Worm (Caenorhabditis elegans) whole organism, young adult: ENCODE measurements around the gene rab-28.
A peak's percentile ranks its signal among the peaks of the same experiment; 100 is the strongest.
"Not testable (repeated sequence)": the region's sequence is repeated elsewhere in the genome, so short reads cannot be mapped to it uniquely, and the experiment has no call there.

Experiments
- B0336.3 ChIP-seq: fragments of 200-800 bp; sonication (Bioruptor generic); IDR thresholded peaks from 2 replicates; pipeline ENCODE4 v1.3.6; 2022; ENCODE audit warnings: missing genetic modification characterization, missing compliant biosample characterization
- D2030.7 ChIP-seq: fragments of 200-800 bp; sonication (Bioruptor generic); IDR thresholded peaks from 2 replicates; pipeline ENCODE4 v1.3.6; 2022; ENCODE audit warnings: missing genetic modification reagents, missing genetic modification characterization, missing compliant biosample characterization
- K11D2.4 ChIP-seq: fragments of 200-800 bp; sonication (Bioruptor generic); IDR thresholded peaks from 2 replicates; pipeline ENCODE4 v1.3.6; 2022; ENCODE audit warnings: missing genetic modification reagents, missing genetic modification characterization, missing compliant biosample characterization
- Y56A3A.18 ChIP-seq: fragments of 200-800 bp; sonication (Bioruptor generic); IDR thresholded peaks from 2 replicates; pipeline ENCODE4 v1.3.6; 2022; ENCODE audit warnings: missing genetic modification reagents, missing genetic modification characterization, missing compliant biosample characterization
- Y67H2A.10 ChIP-seq: fragments of 200-800 bp; sonication (Bioruptor generic); conservative IDR thresholded peaks from 2 replicates; pipeline ENCODE4 v1.3.6; 2022; ENCODE audit warnings: missing genetic modification reagents, missing genetic modification characterization, missing compliant biosample characterization
- athp-1 ChIP-seq: sonication (generic microtip); optimal IDR thresholded peaks from 2 replicates; lab custom pipeline; 2017; ENCODE audit warnings: mild to moderate bottlenecking, missing genetic modification characterization, missing compliant biosample characterization
- attf-5 ChIP-seq: fragments of 200-800 bp; sonication (Bioruptor generic); optimal IDR thresholded peaks from 2 replicates; lab custom pipeline; 2018; ENCODE audit warnings: mild to moderate bottlenecking, missing genetic modification characterization, missing compliant biosample characterization
- cebp-2 ChIP-seq: fragments of 200-800 bp; sonication (Bioruptor generic); IDR thresholded peaks from 2 replicates; pipeline ENCODE4 v1.3.6; 2022; ENCODE audit warnings: missing genetic modification characterization, missing compliant biosample characterization
- ceh-40 ChIP-seq: fragments of 200-800 bp; sonication (Bioruptor generic); IDR thresholded peaks from 2 replicates; pipeline ENCODE4 v1.3.6; 2022; ENCODE audit warnings: missing genetic modification characterization, missing compliant biosample characterization
- egl-18 ChIP-seq: fragments of 200-800 bp; sonication (Bioruptor generic); IDR thresholded peaks from 2 replicates; pipeline ENCODE4 v1.3.6; 2022; ENCODE audit warnings: missing genetic modification reagents, missing genetic modification characterization, missing compliant biosample characterization
- egl-44 ChIP-seq: fragments of 200-800 bp; sonication (Bioruptor generic); IDR thresholded peaks from 2 replicates; pipeline ENCODE4 v1.3.6; 2022; ENCODE audit warnings: missing genetic modification reagents, missing genetic modification characterization, missing compliant biosample characterization
- egrh-3 ChIP-seq: fragments of 200-800 bp; sonication (Bioruptor generic); IDR thresholded peaks from 2 replicates; pipeline ENCODE4 v1.3.6; 2022; ENCODE audit warnings: missing genetic modification reagents, missing genetic modification characterization, missing compliant biosample characterization
- him-1 ChIP-seq: sonication (generic microtip); optimal IDR thresholded peaks from 2 replicates; lab custom pipeline; 2016; ENCODE audit warnings: missing genotype, missing genetic modification reagents, missing genetic modification characterization, missing compliant biosample characterization
- hmg-1.2 ChIP-seq: fragments of 200-800 bp; sonication (Bioruptor generic); IDR thresholded peaks from 2 replicates; pipeline ENCODE4 v1.3.6; 2022; ENCODE audit warnings: missing genetic modification reagents, missing genetic modification characterization, missing compliant biosample characterization
- hmg-20 ChIP-seq: fragments of 200-800 bp; sonication (Bioruptor generic); IDR thresholded peaks from 2 replicates; pipeline ENCODE4 v1.3.6; 2022; ENCODE audit warnings: missing genetic modification reagents, missing genetic modification characterization, missing compliant biosample characterization
- hsf-1 ChIP-seq: fragments of 200-800 bp; sonication (Bioruptor generic); IDR thresholded peaks from 2 replicates; pipeline ENCODE4 v1.3.6; 2022; ENCODE audit warnings: missing genetic modification reagents, missing genetic modification characterization, missing compliant biosample characterization
- let-607 ChIP-seq, 2 experiments: fragments of 200-800 bp in 1 of 2; sonication (Bioruptor generic) in 1 of 2; sonication (generic microtip) in 1 of 2; optimal IDR thresholded peaks; 2 replicates each; lab custom pipeline; 2016 to 2018; ENCODE audit warnings: mild to moderate bottlenecking in 2 of 2, missing compliant biosample characterization in 2 of 2, missing genetic modification characterization in 2 of 2, moderate library complexity in 2 of 2, missing genotype in 1 of 2
- lin-54 ChIP-seq: fragments of 200-800 bp; sonication (Bioruptor generic); optimal IDR thresholded peaks from 2 replicates; lab custom pipeline; 2018; ENCODE audit warnings: mild to moderate bottlenecking, missing genetic modification characterization, missing compliant biosample characterization
- madf-6 ChIP-seq: fragments of 200-800 bp; sonication (Bioruptor generic); IDR thresholded peaks from 2 replicates; pipeline ENCODE4 v1.3.6; 2022; ENCODE audit warnings: missing genetic modification reagents, missing genetic modification characterization, missing compliant biosample characterization
- mes-4 ChIP-seq: sonication (generic microtip); optimal IDR thresholded peaks from 2 replicates; lab custom pipeline; 2016; ENCODE audit warnings: missing genotype, missing genetic modification characterization, missing compliant biosample characterization
- nfya-1 ChIP-seq: sonication (generic microtip); optimal IDR thresholded peaks from 2 replicates; lab custom pipeline; 2017; ENCODE audit warnings: antibody characterized with exemption, missing compliant biosample characterization, missing genetic modification characterization, borderline replicate concordance; ENCODE audit not compliant: insufficient read depth
- sea-2 ChIP-seq: fragments of 200-800 bp; sonication (Bioruptor generic); IDR thresholded peaks from 2 replicates; pipeline ENCODE4 v1.3.6; 2022; ENCODE audit warnings: missing genetic modification characterization, missing compliant biosample characterization
- snpc-3.4 ChIP-seq: sonication (generic microtip); optimal IDR thresholded peaks from 2 replicates; lab custom pipeline; 2017; ENCODE audit warnings: missing genetic modification characterization, mild to moderate bottlenecking, missing compliant biosample characterization, antibody characterized with exemption, moderate library complexity, missing genotype, missing genetic modification reagents
- snpc-4 ChIP-seq, 5 experiments: fragments of 150-350 bp in 1 of 5; sonication (generic microtip) in 4 of 5; optimal IDR thresholded peaks; 2 replicates each; lab custom pipeline; 2014 to 2018; ENCODE audit warnings: missing genetic modification characterization in 5 of 5, missing biosample characterization in 3 of 5, antibody characterized with exemption in 2 of 5, mild to moderate bottlenecking in 2 of 5, missing compliant biosample characterization in 2 of 5, missing genotype in 2 of 5, moderate library complexity in 2 of 5, missing genetic modification reagents in 1 of 5
- tlf-1 ChIP-seq: fragments of 200-800 bp; sonication (Bioruptor generic); optimal IDR thresholded peaks from 2 replicates; lab custom pipeline; 2018; ENCODE audit warnings: mild to moderate bottlenecking, missing genetic modification characterization, missing compliant biosample characterization
- xnd-1 ChIP-seq: sonication (generic microtip); optimal IDR thresholded peaks from 2 replicates; lab custom pipeline; 2016; ENCODE audit warnings: missing genotype, missing genetic modification reagents, missing genetic modification characterization, missing compliant biosample characterization
- ztf-18 ChIP-seq: sonication (generic microtip); optimal IDR thresholded peaks from 2 replicates; lab custom pipeline; 2016; ENCODE audit warnings: missing genotype, mild to moderate bottlenecking, missing genetic modification characterization, missing compliant biosample characterization
- ztf-25 ChIP-seq: fragments of 200-800 bp; sonication (Bioruptor generic); IDR thresholded peaks from 2 replicates; pipeline ENCODE4 v1.3.6; 2022; ENCODE audit warnings: missing genetic modification reagents, missing genetic modification characterization, missing compliant biosample characterization
- ztf-28 ChIP-seq: fragments of 200-800 bp; sonication (Bioruptor generic); IDR thresholded peaks from 2 replicates; pipeline ENCODE4 v1.3.6; 2022; ENCODE audit warnings: missing genetic modification reagents, missing genetic modification characterization, missing compliant biosample characterization
- ztf-6 ChIP-seq: fragments of 200-800 bp; sonication (Bioruptor generic); IDR thresholded peaks from 2 replicates; pipeline ENCODE4 v1.3.6; 2022; ENCODE audit warnings: missing genetic modification reagents, missing genetic modification characterization, missing compliant biosample characterization

rab-28 gene

DNA sequence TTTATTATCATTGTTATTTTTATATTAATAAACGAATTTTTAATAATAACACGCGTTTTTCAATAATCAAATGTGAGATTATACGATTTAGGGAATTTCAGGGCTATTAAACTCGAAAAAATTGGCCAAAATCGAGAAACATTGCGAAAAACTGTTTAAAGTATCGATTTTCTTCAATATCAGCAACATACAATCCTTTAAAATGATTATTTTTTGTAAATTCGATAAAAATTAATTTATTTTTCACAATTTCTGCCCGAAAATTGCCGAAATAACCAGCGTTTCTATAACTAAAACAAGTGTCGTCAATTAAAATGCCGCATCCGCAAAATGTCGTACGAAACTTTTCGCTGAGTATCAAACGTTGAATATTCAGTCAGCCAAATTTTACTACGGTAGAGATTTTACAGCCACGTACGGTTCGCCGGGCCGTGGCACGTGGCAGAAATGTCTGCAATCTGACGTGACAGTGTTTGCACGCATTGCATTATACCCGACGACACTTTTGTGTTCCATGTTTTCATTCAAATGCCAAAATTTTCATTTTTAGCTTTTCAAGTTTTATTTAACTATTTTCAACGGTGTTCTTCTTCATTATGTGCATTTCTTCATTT is 47.7 kb downstream of the rab-28 start (continued):
- TF ChIP-seq K11D2.4 (GFP tag; lab: Robert Waterston, UW) (peak; percentile 95), egl-18 (peak; percentile 96), let-607 (tag; optimal IDR thresholded peaks at IDR 0.05; lab: Kevin White, UChicago) (peak; percentile 61 to 91), snpc-4 (tag; optimal IDR thresholded peaks at IDR 0.05; lab: Kevin White, UChicago) (peak in 2 of 4 experiments; percentile 71), hsf-1 (GFP tag; lab: Robert Waterston, UW) (peak; percentile 96), hmg-20 (GFP tag; lab: Robert Waterston, UW) (peak; percentile 95), ztf-28 (peak; percentile 99), ceh-40 (GFP tag; lab: Robert Waterston, UW) (peak; percentile 90), him-1 (peak; percentile 61), Y67H2A.10 (GFP tag; lab: Robert Waterston, UW) (peak; percentile 95), egl-44 (GFP tag; lab: Robert Waterston, UW) (peak; percentile 97), xnd-1 (peak; percentile 86), lin-54 (peak; percentile 78), D2030.7 (GFP tag; lab: Robert Waterston, UW) (peak; percentile 100), hmg-1.2 (GFP tag; lab: Robert Waterston, UW) (peak; percentile 100), athp-1 (tag; lab: Kevin White, UChicago) (peak; percentile 46), attf-5 (GFP tag; lab: Kevin White, UChicago) (peak; percentile 13), cebp-2 (GFP tag; lab: Robert Waterston, UW) (peak; percentile 95), egrh-3 (peak; percentile 82), B0336.3 (GFP tag; lab: Robert Waterston, UW) (0 out of 2 replicates have a peak, but pooled peaks have one; percentile 35), madf-6 (peak; percentile 100), ztf-25 (GFP tag; lab: Robert Waterston, UW) (peak; percentile 99), sea-2 (GFP tag; lab: Robert Waterston, UW) (peak; percentile 98), snpc-3.4 (tag; lab: Kevin White, UChicago) (peak; percentile 53), tlf-1 (GFP tag; lab: Kevin White, UChicago) (peak; percentile 86), ztf-6 (GFP tag; lab: Robert Waterston, UW) (peak; percentile 93), Y56A3A.18 (GFP tag; lab: Robert Waterston, UW) (peak; percentile 97)
- not testable (repeated sequence) for TF ChIP-seq snpc-4 (GFP tag; optimal IDR thresholded peaks at IDR 0.05; lab: Kevin White, UChicago)

DNA sequence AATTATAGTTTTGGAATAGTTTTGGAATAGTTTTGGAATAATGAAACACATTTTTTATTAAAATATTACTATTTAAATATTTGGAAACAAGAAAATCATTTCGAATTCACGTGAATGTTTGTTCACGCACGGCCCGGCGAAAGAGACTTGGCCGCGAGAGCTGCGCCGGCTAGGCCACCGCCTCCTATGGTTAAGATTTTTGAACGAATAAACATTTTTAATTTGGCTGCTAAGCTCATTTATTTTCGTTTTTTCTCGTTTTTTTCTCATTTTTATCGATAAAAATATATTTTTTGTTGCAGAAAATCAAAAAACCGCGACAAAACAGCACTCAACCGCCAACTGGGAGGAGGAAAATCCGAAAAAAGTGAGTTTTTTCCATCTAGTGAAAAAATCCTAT is 49.3 kb downstream of the rab-28 start, which contains the start of gene C46C2.7:
Gene C46C2.7 (plus strand): TSS at position 301 of the 400 bp plus-strand sequence.
- TF ChIP-seq hmg-1.2 (GFP tag; lab: Robert Waterston, UW): peak; percentile 86

DNA sequence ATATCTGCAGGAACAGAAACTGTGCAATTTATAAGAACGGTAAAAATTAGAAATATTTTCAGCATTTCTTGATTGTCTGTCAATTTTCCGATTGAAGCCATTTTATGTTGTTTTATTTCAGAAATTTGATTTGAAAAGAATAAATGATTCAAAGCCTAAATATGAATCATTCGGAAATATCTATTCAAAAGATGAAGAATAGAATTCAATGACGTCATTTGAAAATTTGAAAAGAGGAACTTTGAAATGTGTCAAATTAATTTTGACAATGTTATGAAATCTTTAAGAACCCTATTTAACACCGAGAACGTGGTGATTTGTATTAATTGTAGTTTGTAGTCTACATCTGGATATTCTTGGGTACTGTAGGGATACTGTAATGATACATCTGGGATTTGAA is 51.3 kb downstream of the rab-28 start, which contains the start of gene C46C2.5:
Gene C46C2.5 (minus strand): TSS at position 101 of the 400 bp plus-strand sequence.
- TF ChIP-seq B0336.3 (GFP tag; lab: Robert Waterston, UW) (no peak), madf-6 (no peak), ztf-18 (tag; lab: Kevin White, UChicago) (no peak), mes-4 (tag; lab: Kevin White, UChicago) (no peak), nfya-1 (tag; lab: Kevin White, UChicago) (no peak)
